Worm (Caenorhabditis elegans): ENCODE data around the gene C34C12.8.
A peak's percentile ranks its signal among the peaks of the same experiment; 100 is the strongest.
"Not testable (repeated sequence)": the region's sequence is repeated elsewhere in the genome, so short reads cannot be mapped to it uniquely, and the experiment has no call there.

The C34C12.8 gene

DNA sequence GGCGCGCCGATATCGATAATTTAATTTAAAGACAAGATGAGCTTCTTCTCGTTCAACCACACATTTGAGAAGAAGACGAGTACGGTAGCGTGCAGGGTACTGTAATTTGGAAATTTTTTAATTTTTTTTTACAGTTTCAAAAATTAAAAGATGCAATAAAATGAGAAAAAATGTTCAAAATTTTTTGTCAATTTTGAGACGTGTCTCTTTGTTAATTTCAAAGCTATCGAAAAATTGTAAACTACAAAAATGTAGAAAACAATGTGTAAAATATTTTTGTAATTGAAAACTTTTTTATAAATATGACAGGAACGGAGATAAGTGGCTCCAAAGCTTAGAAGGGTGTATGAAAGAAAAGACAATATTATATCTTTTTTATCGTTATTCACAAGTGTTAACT is 28.8 kb upstream of the C34C12.8 start, which contains the start of gene K01A11.1:
K01A11.1 (minus strand) TSS at position 101 of the 400 bp plus-strand sequence.
- TF ChIP-seq cog-1 (tag; optimal IDR thresholded peaks at IDR 0.05) (no peak), ztf-29 (GFP tag; IDR thresholded peaks at IDR 0.05) (no peak), ref-1 (GFP tag; conservative IDR thresholded peaks at IDR 0.05) (no peak), ztf-23 (GFP tag; IDR thresholded peaks at IDR 0.05) (no peak), klf-2 (GFP tag; conservative IDR thresholded peaks at IDR 0.05) (no peak), tab-1 (GFP tag; IDR thresholded peaks at IDR 0.05) (no peak), med-1 (GFP tag; optimal IDR thresholded peaks at IDR 0.05; ENCODE audit: insufficient read depth) (no peak), T22C8.4 (GFP tag; IDR thresholded peaks at IDR 0.05) (no peak), flt-1 (GFP tag; IDR thresholded peaks at IDR 0.05) (no peak)

- no peak for TF ChIP-seq tab-1 (GFP tag; IDR thresholded peaks at IDR 0.05)
- TF ChIP-seq med-1 (GFP tag; optimal IDR thresholded peaks at IDR 0.05; ENCODE audit: insufficient read depth) = no peak
These were observed 25.1 kb upstream of the C34C12.8 start for ce11 chrIII:3435152-3435551.

DNA sequence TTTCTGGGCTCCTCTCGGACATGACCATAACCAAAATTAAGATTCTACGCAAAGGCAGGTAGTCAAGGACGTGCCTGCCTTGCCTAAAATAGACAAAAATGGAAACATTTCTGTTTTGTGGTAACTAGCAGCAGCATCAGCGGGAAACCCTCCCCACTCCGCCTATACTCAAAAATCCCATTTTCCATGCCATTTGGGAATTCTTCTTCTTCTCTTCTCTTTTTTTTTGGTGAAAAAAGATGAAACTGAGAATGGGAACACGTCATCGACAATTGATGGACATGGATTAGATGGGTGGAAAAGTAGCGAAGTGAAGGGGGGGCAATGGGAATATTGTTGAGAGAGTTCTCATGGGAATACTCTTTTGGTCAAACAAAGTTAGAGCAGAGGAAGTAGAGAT is 23.1 kb upstream of the C34C12.8 start:
- TF ChIP-seq med-1 (GFP tag; optimal IDR thresholded peaks at IDR 0.05; ENCODE audit: insufficient read depth) = no peak
- TF ChIP-seq klf-2 (GFP tag; conservative IDR thresholded peaks at IDR 0.05) = no peak
- TF ChIP-seq flt-1 (GFP tag; IDR thresholded peaks at IDR 0.05) = no peak
- TF ChIP-seq tab-1 (GFP tag; IDR thresholded peaks at IDR 0.05) = no peak
- TF ChIP-seq ref-1 (GFP tag; conservative IDR thresholded peaks at IDR 0.05) = no peak
- no peak for TF ChIP-seq ztf-23 (GFP tag; IDR thresholded peaks at IDR 0.05)
- TF ChIP-seq T22C8.4 (GFP tag; IDR thresholded peaks at IDR 0.05) = no peak
- no peak for TF ChIP-seq cog-1 (tag; optimal IDR thresholded peaks at IDR 0.05)
- TF ChIP-seq ztf-29 (GFP tag; IDR thresholded peaks at IDR 0.05) = no peak

DNA sequence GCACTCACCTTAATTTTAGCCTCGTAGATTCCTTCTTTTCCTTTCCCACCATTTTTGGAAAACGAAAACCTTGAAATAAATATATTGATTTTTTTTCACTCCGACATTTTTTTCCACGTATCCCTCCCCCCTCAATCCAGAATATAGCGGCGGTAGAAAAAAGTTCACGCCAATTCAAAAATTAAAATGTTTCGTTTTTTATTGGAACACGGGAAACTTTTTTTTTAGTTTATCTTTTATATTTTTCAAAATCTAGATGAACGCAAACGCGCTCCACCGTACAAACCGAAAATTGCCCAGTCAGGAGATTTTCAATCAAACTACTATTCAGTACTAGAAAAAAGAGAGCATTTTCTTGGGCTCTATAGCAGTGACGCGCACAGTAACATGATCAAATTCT is 16.1 kb upstream of the C34C12.8 start, which contains the start of gene spe-41:
spe-41 (minus strand) TSS at position 72 of the 400 bp plus-strand sequence.
- TF ChIP-seq flt-1 (GFP tag; IDR thresholded peaks at IDR 0.05) (no peak), klf-2 (GFP tag; conservative IDR thresholded peaks at IDR 0.05) (no peak), ztf-29 (GFP tag; IDR thresholded peaks at IDR 0.05) (no peak), ztf-23 (GFP tag; IDR thresholded peaks at IDR 0.05) (no peak), cog-1 (tag; optimal IDR thresholded peaks at IDR 0.05) (no peak), tab-1 (GFP tag; IDR thresholded peaks at IDR 0.05) (no peak), ref-1 (GFP tag; conservative IDR thresholded peaks at IDR 0.05) (no peak), med-1 (GFP tag; optimal IDR thresholded peaks at IDR 0.05; ENCODE audit: insufficient read depth) (no peak), T22C8.4 (GFP tag; IDR thresholded peaks at IDR 0.05) (no peak)

- TF ChIP-seq tab-1 (GFP tag; IDR thresholded peaks at IDR 0.05) = no peak
- no peak for TF ChIP-seq ztf-29 (GFP tag; IDR thresholded peaks at IDR 0.05)
- no peak for TF ChIP-seq klf-2 (GFP tag; conservative IDR thresholded peaks at IDR 0.05)
- TF ChIP-seq flt-1 (GFP tag; IDR thresholded peaks at IDR 0.05) = no peak
- TF ChIP-seq med-1 (GFP tag; optimal IDR thresholded peaks at IDR 0.05; ENCODE audit: insufficient read depth) = no peak
- TF ChIP-seq ztf-23 (GFP tag; IDR thresholded peaks at IDR 0.05) = no peak
- no peak for TF ChIP-seq cog-1 (tag; optimal IDR thresholded peaks at IDR 0.05)
- no peak for TF ChIP-seq ref-1 (GFP tag; conservative IDR thresholded peaks at IDR 0.05)
- TF ChIP-seq T22C8.4 (GFP tag; IDR thresholded peaks at IDR 0.05) = no peak
These were observed 7.5 kb upstream of the C34C12.8 start, which contains the start of the genes K01A11.3 and C34C12.12 for ce11 chrIII:3452563-3453210. Gene K01A11.3, minus strand, starts transcription at chrIII:3452613. Gene C34C12.12, plus strand, starts transcription at chrIII:3453194.

DNA sequence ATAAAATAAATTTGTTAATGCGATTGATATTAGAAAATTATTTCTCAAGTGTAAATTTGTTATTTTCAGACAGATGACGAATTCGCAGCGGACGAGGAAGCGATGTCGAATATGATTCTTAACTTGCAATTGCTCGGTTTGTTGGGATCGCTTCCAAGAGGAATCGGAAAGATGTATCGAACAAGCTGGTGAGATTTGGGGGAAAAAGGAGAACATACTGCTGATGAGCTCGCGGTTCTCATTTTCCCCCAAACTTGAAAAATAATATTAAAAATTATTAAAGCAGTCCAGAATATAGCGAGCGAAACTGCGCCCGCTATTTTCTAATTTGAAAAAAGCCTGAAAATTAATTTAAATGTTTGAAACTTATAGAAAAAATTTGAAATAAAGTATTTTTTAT is 6.7 kb upstream of the C34C12.8 start, which contains the start of gene C34C12.2:
C34C12.2 (plus strand) TSS at position 301 of the 400 bp plus-strand sequence.
- TF ChIP-seq klf-2 (GFP tag; conservative IDR thresholded peaks at IDR 0.05); med-1 (GFP tag; optimal IDR thresholded peaks at IDR 0.05; ENCODE audit: insufficient read depth); tab-1 (GFP tag; IDR thresholded peaks at IDR 0.05): not testable (repeated sequence)

DNA sequence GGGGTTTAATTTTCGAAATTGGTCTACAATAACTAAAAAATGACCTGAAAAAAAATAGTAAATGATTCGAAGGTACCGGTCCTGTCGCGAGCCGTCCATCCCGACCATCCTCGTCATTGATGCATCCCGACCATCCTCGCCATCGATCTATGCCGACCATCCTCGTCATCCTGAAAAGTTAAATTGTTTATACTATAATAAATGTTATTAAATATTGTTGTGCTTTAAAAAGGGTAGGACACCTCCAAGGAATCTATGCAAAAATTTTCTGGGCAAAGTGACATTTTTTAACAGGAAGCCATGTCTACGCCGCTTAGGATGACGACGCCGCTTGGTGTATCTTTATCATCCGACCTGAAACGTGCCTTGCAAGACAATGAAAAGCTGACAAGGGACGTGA is 6.2 kb upstream of the C34C12.8 start, which contains the start of gene C34C12.1:
C34C12.1 (plus strand) TSS at position 301 of the 400 bp plus-strand sequence.
- TF ChIP-seq ztf-29 (GFP tag; IDR thresholded peaks at IDR 0.05); ref-1 (GFP tag; conservative IDR thresholded peaks at IDR 0.05); klf-2 (GFP tag; conservative IDR thresholded peaks at IDR 0.05): not testable (repeated sequence)

ce11 chrIII:3456226-3456625 is 4.0 kb upstream of the C34C12.8 start:
- TF ChIP-seq cog-1 (tag; optimal IDR thresholded peaks at IDR 0.05) = peak; percentile 59
- no peak for TF ChIP-seq tab-1 (GFP tag; IDR thresholded peaks at IDR 0.05)
- no peak for TF ChIP-seq klf-2 (GFP tag; conservative IDR thresholded peaks at IDR 0.05)
- TF ChIP-seq ztf-29 (GFP tag; IDR thresholded peaks at IDR 0.05) = no peak
- TF ChIP-seq ztf-23 (GFP tag; IDR thresholded peaks at IDR 0.05) = peak; percentile 77
- no peak for TF ChIP-seq med-1 (GFP tag; optimal IDR thresholded peaks at IDR 0.05; ENCODE audit: insufficient read depth)
- 0 out of 2 replicates have a peak, but pooled peaks have one; percentile 9 for TF ChIP-seq flt-1 (GFP tag; IDR thresholded peaks at IDR 0.05)
- TF ChIP-seq ref-1 (GFP tag; conservative IDR thresholded peaks at IDR 0.05) = no peak
- no peak for TF ChIP-seq T22C8.4 (GFP tag; IDR thresholded peaks at IDR 0.05)

DNA sequence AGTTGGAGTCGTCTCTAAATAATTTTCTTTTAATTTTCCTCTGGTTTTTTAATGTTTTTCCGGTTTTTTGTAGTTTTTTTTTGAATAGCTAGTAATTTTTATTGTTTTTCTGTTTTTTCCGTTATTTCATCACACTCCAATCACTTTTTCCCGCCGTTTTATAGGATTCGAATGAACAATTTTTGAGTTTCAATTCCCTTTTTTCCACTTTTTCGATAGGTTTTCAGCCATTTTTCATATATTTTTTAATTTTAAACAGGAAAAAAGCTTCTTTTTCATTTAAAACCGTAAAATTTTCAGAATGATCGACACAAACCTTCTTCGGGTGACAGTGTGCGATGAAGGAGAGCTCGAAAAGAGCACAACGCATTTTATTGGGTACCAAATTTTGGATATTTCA is 1.2 kb downstream of the C34C12.8 start, which contains the start of gene pph-6:
pph-6 (plus strand) TSS at position 301 of the 400 bp plus-strand sequence.
- no peak for TF ChIP-seq tab-1 (GFP tag; IDR thresholded peaks at IDR 0.05)

- TF ChIP-seq T22C8.4 (GFP tag; IDR thresholded peaks at IDR 0.05) (no peak), ztf-23 (GFP tag; IDR thresholded peaks at IDR 0.05) (no peak), ref-1 (GFP tag; conservative IDR thresholded peaks at IDR 0.05) (no peak), tab-1 (GFP tag; IDR thresholded peaks at IDR 0.05) (no peak), med-1 (GFP tag; optimal IDR thresholded peaks at IDR 0.05; ENCODE audit: insufficient read depth) (no peak), ztf-29 (GFP tag; IDR thresholded peaks at IDR 0.05) (no peak), klf-2 (GFP tag; conservative IDR thresholded peaks at IDR 0.05) (no peak), cog-1 (tag; optimal IDR thresholded peaks at IDR 0.05) (no peak), flt-1 (GFP tag; IDR thresholded peaks at IDR 0.05) (no peak)
These were observed 6.8 kb downstream of the C34C12.8 start for ce11 chrIII:3467013-3467412.

Data from whole organism, midembryonic.